Worm (Caenorhabditis elegans) whole organism, L2 larva: ENCODE data around the gene F10E9.12.
A peak's percentile ranks its signal among the peaks of the same experiment; 100 is the strongest.

Source experiments
- C34F6.9 ChIP-seq: fragments of 150-350 bp; optimal IDR thresholded peaks from 2 replicates; lab custom pipeline; 2014; ENCODE audit warnings: missing biosample characterization, missing genetic modification characterization
- F13H6.1 ChIP-seq: sonication (generic microtip); optimal IDR thresholded peaks from 2 replicates; lab custom pipeline; 2016; ENCODE audit warnings: missing genetic modification characterization, missing compliant biosample characterization
- R02D3.7 ChIP-seq: fragments of 150-350 bp; optimal IDR thresholded peaks from 2 replicates; lab custom pipeline; 2014; ENCODE audit warnings: missing biosample characterization, missing genetic modification characterization
- Y55F3AM.14 ChIP-seq: fragments of 200-800 bp; sonication (Bioruptor generic); optimal IDR thresholded peaks from 2 replicates; lab custom pipeline; 2018; ENCODE audit warnings: mild to moderate bottlenecking, missing genetic modification characterization, missing compliant biosample characterization
- ZK546.5 ChIP-seq: sonication (generic microtip); optimal IDR thresholded peaks from 2 replicates; lab custom pipeline; 2017; ENCODE audit warnings: missing biosample characterization, missing genetic modification characterization
- alr-1 ChIP-seq: fragments of 150-350 bp; optimal IDR thresholded peaks from 2 replicates; lab custom pipeline; 2014; ENCODE audit warnings: missing biosample characterization, missing genetic modification characterization
- aly-2 ChIP-seq: fragments of 150-350 bp; optimal IDR thresholded peaks from 2 replicates; lab custom pipeline; 2014; ENCODE audit warnings: missing biosample characterization, missing genetic modification characterization
- blmp-1 ChIP-seq: sonication (generic microtip); optimal IDR thresholded peaks from 2 replicates; lab custom pipeline; 2017; ENCODE audit warnings: missing genetic modification characterization, mild to moderate bottlenecking, missing compliant biosample characterization, antibody characterized with exemption, moderate library complexity; ENCODE audit not compliant: insufficient read depth
- ceh-16 ChIP-seq: fragments of 150-350 bp; optimal IDR thresholded peaks from 2 replicates; lab custom pipeline; 2014; ENCODE audit warnings: missing biosample characterization, missing genetic modification characterization
- ceh-82 ChIP-seq: fragments of 150-350 bp; optimal IDR thresholded peaks from 2 replicates; lab custom pipeline; 2014; ENCODE audit warnings: missing biosample characterization, missing genetic modification characterization
- crh-2 ChIP-seq: sonication (generic microtip); optimal IDR thresholded peaks from 2 replicates; lab custom pipeline; 2017; ENCODE audit warnings: missing biosample characterization, missing genetic modification characterization
- dmd-4 ChIP-seq: sonication (generic microtip); optimal IDR thresholded peaks from 2 replicates; lab custom pipeline; 2017; ENCODE audit warnings: missing biosample characterization, missing genetic modification characterization
- egl-27 ChIP-seq: sonication (generic microtip); optimal IDR thresholded peaks from 3 replicates; lab custom pipeline; 2017; ENCODE audit warnings: missing biosample characterization, missing genetic modification reagents, missing genetic modification characterization
- elt-1 ChIP-seq: fragments of 150-350 bp; optimal IDR thresholded peaks from 2 replicates; lab custom pipeline; 2014; ENCODE audit warnings: missing biosample characterization, missing genetic modification characterization
- elt-3 ChIP-seq: sonication (generic microtip); optimal IDR thresholded peaks from 2 replicates; lab custom pipeline; 2017; ENCODE audit warnings: missing biosample characterization, missing genetic modification characterization
- fos-1 ChIP-seq: fragments of 150-350 bp; optimal IDR thresholded peaks from 2 replicates; lab custom pipeline; 2014; ENCODE audit warnings: missing biosample characterization, missing genetic modification characterization
- gmeb-1 ChIP-seq: fragments of 150-350 bp; optimal IDR thresholded peaks from 2 replicates; lab custom pipeline; 2014; ENCODE audit warnings: missing biosample characterization, missing genetic modification characterization
- lin-11 ChIP-seq: fragments of 150-350 bp; sonication (generic microtip); optimal IDR thresholded peaks from 2 replicates; lab custom pipeline; 2014; ENCODE audit warnings: missing biosample characterization, missing genetic modification characterization, inconsistent platforms, mixed read lengths
- lin-13 ChIP-seq: fragments of 150-350 bp; optimal IDR thresholded peaks from 2 replicates; lab custom pipeline; 2014; ENCODE audit warnings: missing biosample characterization, missing genetic modification reagents, missing genetic modification characterization
- lin-39 ChIP-seq: fragments of 150-350 bp; optimal IDR thresholded peaks from 2 replicates; lab custom pipeline; 2014; ENCODE audit warnings: missing biosample characterization, missing genetic modification reagents, missing genetic modification characterization
- lsy-2 ChIP-seq, 2 experiments: fragments of 150-350 bp in 1 of 2; sonication (generic microtip) in 1 of 2; optimal IDR thresholded peaks; 2 replicates each; lab custom pipeline; 2014 to 2017; ENCODE audit warnings: missing biosample characterization in 2 of 2, missing genetic modification characterization in 2 of 2
- mab-5 ChIP-seq: fragments of 150-350 bp; optimal IDR thresholded peaks from 2 replicates; lab custom pipeline; 2014; ENCODE audit warnings: missing biosample characterization, missing genetic modification characterization
- mbf-1 ChIP-seq: sonication (generic microtip); optimal IDR thresholded peaks from 2 replicates; lab custom pipeline; 2017; ENCODE audit warnings: missing biosample characterization, missing genetic modification characterization
- mdl-1 ChIP-seq, 2 experiments: fragments of 150-350 bp in 1 of 2; sonication (generic microtip) in 1 of 2; optimal IDR thresholded peaks; 2 replicates each; lab custom pipeline; 2017; ENCODE audit warnings: missing biosample characterization in 2 of 2, missing genetic modification characterization in 2 of 2
- nhr-10 ChIP-seq: sonication (generic microtip); optimal IDR thresholded peaks from 2 replicates; lab custom pipeline; 2017; ENCODE audit warnings: missing biosample characterization, missing genetic modification characterization
- nhr-11 ChIP-seq: fragments of 150-350 bp; optimal IDR thresholded peaks from 2 replicates; lab custom pipeline; 2014; ENCODE audit warnings: missing biosample characterization, missing genetic modification characterization
- nhr-129 ChIP-seq: fragments of 150-350 bp; optimal IDR thresholded peaks from 2 replicates; lab custom pipeline; 2014; ENCODE audit warnings: missing biosample characterization, missing genetic modification characterization
- nhr-21 ChIP-seq: fragments of 150-350 bp; optimal IDR thresholded peaks from 2 replicates; lab custom pipeline; 2014; ENCODE audit warnings: missing biosample characterization, missing genetic modification characterization
- nhr-23 ChIP-seq: fragments of 150-350 bp; optimal IDR thresholded peaks from 2 replicates; lab custom pipeline; 2014; ENCODE audit warnings: missing biosample characterization, missing genetic modification reagents, missing genetic modification characterization
- nhr-237 ChIP-seq: fragments of 150-350 bp; optimal IDR thresholded peaks from 2 replicates; lab custom pipeline; 2014; ENCODE audit warnings: missing biosample characterization, missing genetic modification characterization
- nhr-25 ChIP-seq: fragments of 150-350 bp; sonication (generic microtip); optimal IDR thresholded peaks from 3 replicates; lab custom pipeline; 2014; ENCODE audit warnings: missing biosample characterization, missing genetic modification characterization
- nhr-6 ChIP-seq: fragments of 150-350 bp; optimal IDR thresholded peaks from 2 replicates; lab custom pipeline; 2014; ENCODE audit warnings: missing biosample characterization, missing genetic modification characterization
- nhr-77 ChIP-seq: fragments of 150-350 bp; optimal IDR thresholded peaks from 2 replicates; lab custom pipeline; 2014; ENCODE audit warnings: missing biosample characterization, missing genetic modification characterization
- peb-1 ChIP-seq: fragments of 150-350 bp; optimal IDR thresholded peaks from 2 replicates; lab custom pipeline; 2014; ENCODE audit warnings: missing biosample characterization, missing genetic modification characterization
- sem-4 ChIP-seq: fragments of 150-350 bp; optimal IDR thresholded peaks from 2 replicates; lab custom pipeline; 2014; ENCODE audit warnings: missing biosample characterization, missing genetic modification reagents, missing genetic modification characterization
- skn-1 ChIP-seq: sonication (generic microtip); optimal IDR thresholded peaks from 2 replicates; lab custom pipeline; 2017; ENCODE audit warnings: missing biosample characterization, missing genetic modification characterization
- sma-3 ChIP-seq: sonication (generic microtip); optimal IDR thresholded peaks from 2 replicates; lab custom pipeline; 2016; ENCODE audit warnings: missing genetic modification reagents, missing genetic modification characterization, missing compliant biosample characterization
- sma-9 ChIP-seq, 2 experiments: fragments of 150-350 bp in 1 of 2; sonication (generic microtip) in 1 of 2; optimal IDR thresholded peaks; 2 replicates each; lab custom pipeline; 2014 to 2016; ENCODE audit warnings: missing genetic modification characterization in 2 of 2, mild to moderate bottlenecking in 1 of 2, missing biosample characterization in 1 of 2, missing compliant biosample characterization in 1 of 2, missing genetic modification reagents in 1 of 2, moderate library complexity in 1 of 2
- snpc-4 ChIP-seq: fragments of 150-350 bp; optimal IDR thresholded peaks from 2 replicates; lab custom pipeline; 2014; ENCODE audit warnings: missing biosample characterization, missing genetic modification characterization
- unc-39 ChIP-seq: fragments of 150-350 bp; optimal IDR thresholded peaks from 2 replicates; lab custom pipeline; 2014; ENCODE audit warnings: missing biosample characterization, missing genetic modification characterization
- unc-55 ChIP-seq: fragments of 150-350 bp; sonication (generic microtip); optimal IDR thresholded peaks from 3 replicates; lab custom pipeline; 2014; ENCODE audit warnings: missing biosample characterization, missing genetic modification reagents, missing genetic modification characterization
- unc-62 ChIP-seq: fragments of 150-350 bp; optimal IDR thresholded peaks from 2 replicates; lab custom pipeline; 2014; ENCODE audit warnings: missing biosample characterization, missing genetic modification reagents, missing genetic modification characterization
- zag-1 ChIP-seq: fragments of 150-350 bp; optimal IDR thresholded peaks from 2 replicates; lab custom pipeline; 2014; ENCODE audit warnings: missing biosample characterization, missing genetic modification characterization
- ztf-1 ChIP-seq: fragments of 200-800 bp; sonication (Bioruptor generic); conservative IDR thresholded peaks from 2 replicates; pipeline ENCODE4 v1.3.6; 2022; ENCODE audit warnings: missing genetic modification characterization, missing compliant biosample characterization
- ztf-11 ChIP-seq: sonication (generic microtip); optimal IDR thresholded peaks from 2 replicates; lab custom pipeline; 2017; ENCODE audit warnings: missing biosample characterization, missing genetic modification characterization
- ztf-4 ChIP-seq: fragments of 150-350 bp; optimal IDR thresholded peaks from 2 replicates; lab custom pipeline; 2014; ENCODE audit warnings: missing biosample characterization, missing genetic modification characterization

Gene F10E9.12

ce11 chrIII:8305816-8306215 lies 18.5 kb upstream of the F10E9.12 start:
- TF ChIP-seq skn-1 (no peak), gmeb-1 (tag; lab: Kevin White, UChicago) (no peak)

- TF ChIP-seq egl-27 (tag; lab: Kevin White, UChicago) (peak; percentile 72), lin-39 (tag; lab: Kevin White, UChicago) (no peak), snpc-4 (peak; percentile 77), lin-13 (GFP tag; lab: Kevin White, UChicago) (peak; percentile 84), nhr-25 (tag; lab: Kevin White, UChicago) (peak; percentile 83), unc-62 (GFP tag; lab: Kevin White, UChicago) (no peak), nhr-129 (tag; lab: Kevin White, UChicago) (peak; percentile 32), nhr-6 (tag; lab: Kevin White, UChicago) (peak; percentile 77), R02D3.7 (tag; lab: Kevin White, UChicago) (no peak), fos-1 (tag; lab: Kevin White, UChicago) (peak; percentile 84), nhr-237 (no peak), mbf-1 (tag; lab: Kevin White, UChicago) (no peak), peb-1 (tag; lab: Kevin White, UChicago) (no peak), aly-2 (tag; lab: Kevin White, UChicago) (no peak), dmd-4 (tag; lab: Kevin White, UChicago) (no peak), skn-1 (peak; percentile 36), mdl-1 (tag; optimal IDR thresholded peaks at IDR 0.05; lab: Kevin White, UChicago) (no peak), elt-3 (tag; lab: Kevin White, UChicago) (no peak), mab-5 (tag; lab: Kevin White, UChicago) (peak; percentile 27), ceh-16 (tag; lab: Kevin White, UChicago) (no peak), nhr-11 (tag; lab: Kevin White, UChicago) (no peak), ztf-4 (tag; lab: Kevin White, UChicago) (peak; percentile 67), unc-55 (peak; percentile 92), F13H6.1 (tag; lab: Kevin White, UChicago) (peak; percentile 89), Y55F3AM.14 (GFP tag; lab: Kevin White, UChicago) (no peak), sem-4 (tag; lab: Kevin White, UChicago) (peak; percentile 95), lsy-2 (tag; optimal IDR thresholded peaks at IDR 0.05; lab: Kevin White, UChicago) (peak; percentile 75 to 96), alr-1 (tag; lab: Kevin White, UChicago) (no peak), blmp-1 (tag; lab: Kevin White, UChicago) (peak; percentile 56), C34F6.9 (tag; lab: Kevin White, UChicago) (peak; percentile 94), zag-1 (tag; lab: Kevin White, UChicago) (no peak), nhr-23 (tag; lab: Kevin White, UChicago) (no peak), nhr-10 (tag; lab: Kevin White, UChicago) (peak; percentile 40), ztf-11 (tag; lab: Kevin White, UChicago) (no peak), ceh-82 (tag; lab: Kevin White, UChicago) (no peak), ZK546.5 (tag; lab: Kevin White, UChicago) (no peak), elt-1 (tag; lab: Kevin White, UChicago) (no peak), unc-39 (tag; lab: Kevin White, UChicago) (no peak), crh-2 (tag; lab: Kevin White, UChicago) (peak; percentile 95), gmeb-1 (tag; lab: Kevin White, UChicago) (peak; percentile 92), nhr-21 (tag; lab: Kevin White, UChicago) (peak; percentile 74), sma-3 (peak; percentile 96), lin-11 (tag; lab: Kevin White, UChicago) (peak; percentile 46), sma-9 (GFP tag; optimal IDR thresholded peaks at IDR 0.05; lab: Kevin White, UChicago) (peak; percentile 96), sma-9 (tag; optimal IDR thresholded peaks at IDR 0.05; lab: Kevin White, UChicago) (no peak), nhr-77 (tag; lab: Kevin White, UChicago) (peak; percentile 43), ztf-1 (no peak)
These were observed 17.0 kb upstream of the F10E9.12 start, which contains the start of the genes F10E9.7 and F10E9.5 for ce11 chrIII:8307356-8307755. Gene F10E9.7, minus strand, starts transcription at chrIII:8307441. Gene F10E9.5, plus strand, starts transcription at chrIII:8307592.
